Worm (Caenorhabditis elegans) whole organism, young adult: ENCODE measurements around the gene aakg-3.

ENCODE experiments used
- B0019.2 ChIP-seq: fragments of 200-800 bp; sonication (Bioruptor generic); conservative IDR thresholded peaks from 2 replicates; pipeline ENCODE4 v1.3.6; 2022; ENCODE audit warnings: missing genetic modification reagents, missing genetic modification characterization, missing compliant biosample characterization
- B0336.3 ChIP-seq: fragments of 200-800 bp; sonication (Bioruptor generic); IDR thresholded peaks from 2 replicates; pipeline ENCODE4 v1.3.6; 2022; ENCODE audit warnings: missing genetic modification characterization, missing compliant biosample characterization
- C06A6.2 ChIP-seq: fragments of 200-800 bp; sonication (Bioruptor generic); conservative IDR thresholded peaks from 2 replicates; pipeline ENCODE4 v1.3.6; 2022; ENCODE audit warnings: missing genetic modification characterization, missing compliant biosample characterization
- D2030.7 ChIP-seq: fragments of 200-800 bp; sonication (Bioruptor generic); IDR thresholded peaks from 2 replicates; pipeline ENCODE4 v1.3.6; 2022; ENCODE audit warnings: missing genetic modification reagents, missing genetic modification characterization, missing compliant biosample characterization
- F23B12.7 ChIP-seq: sonication (generic microtip); optimal IDR thresholded peaks from 2 replicates; lab custom pipeline; 2017; ENCODE audit warnings: missing genetic modification characterization, mild to moderate bottlenecking, missing compliant biosample characterization, antibody characterized with exemption, moderate library complexity; ENCODE audit not compliant: insufficient read depth
- F57A8.1 ChIP-seq: fragments of 200-800 bp; sonication (Bioruptor generic); optimal IDR thresholded peaks from 2 replicates; lab custom pipeline; 2018; ENCODE audit warnings: mild to moderate bottlenecking, missing genetic modification characterization, moderate library complexity, missing compliant biosample characterization
- F57C9.4 ChIP-seq: sonication (generic microtip); optimal IDR thresholded peaks from 2 replicates; lab custom pipeline; 2017; ENCODE audit warnings: mild to moderate bottlenecking, missing genetic modification characterization, missing compliant biosample characterization
- K12H6.12 ChIP-seq: fragments of 200-800 bp; sonication (Bioruptor generic); optimal IDR thresholded peaks from 2 replicates; lab custom pipeline; 2018; ENCODE audit warnings: mild to moderate bottlenecking, missing genetic modification characterization, missing compliant biosample characterization
- Y53F4B.3 ChIP-seq: fragments of 200-800 bp; sonication (Bioruptor generic); IDR thresholded peaks from 2 replicates; pipeline ENCODE4 v1.3.6; 2022; ENCODE audit warnings: missing genetic modification reagents, missing genetic modification characterization, missing compliant biosample characterization
- Y53G8AR.9 ChIP-seq: fragments of 200-800 bp; sonication (Bioruptor generic); conservative IDR thresholded peaks from 2 replicates; pipeline ENCODE4 v1.3.6; 2022; ENCODE audit warnings: missing genetic modification reagents, missing genetic modification characterization, missing compliant biosample characterization
- Y67H2A.10 ChIP-seq: fragments of 200-800 bp; sonication (Bioruptor generic); conservative IDR thresholded peaks from 2 replicates; pipeline ENCODE4 v1.3.6; 2022; ENCODE audit warnings: missing genetic modification reagents, missing genetic modification characterization, missing compliant biosample characterization
- Y79H2A.3 ChIP-seq: fragments of 200-800 bp; sonication (Bioruptor generic); conservative IDR thresholded peaks from 2 replicates; pipeline ENCODE4 v1.3.6; 2022; ENCODE audit warnings: missing genetic modification reagents, missing genetic modification characterization, missing compliant biosample characterization
- attf-5 ChIP-seq: fragments of 200-800 bp; sonication (Bioruptor generic); optimal IDR thresholded peaks from 2 replicates; lab custom pipeline; 2018; ENCODE audit warnings: mild to moderate bottlenecking, missing genetic modification characterization, missing compliant biosample characterization
- bed-2 ChIP-seq: fragments of 200-800 bp; sonication (Bioruptor generic); IDR thresholded peaks from 2 replicates; pipeline ENCODE4 v1.3.6; 2022; ENCODE audit warnings: missing genetic modification reagents, missing genetic modification characterization, missing compliant biosample characterization
- ccch-3 ChIP-seq: fragments of 200-800 bp; sonication (Bioruptor generic); optimal IDR thresholded peaks from 2 replicates; lab custom pipeline; 2018; ENCODE audit warnings: mild to moderate bottlenecking, missing genetic modification characterization, missing compliant biosample characterization
- cebp-1 ChIP-seq, 2 experiments: fragments of 200-800 bp in 1 of 2; sonication (Bioruptor generic) in 1 of 2; sonication (generic microtip) in 1 of 2; IDR thresholded peaks in 1 of 2; optimal IDR thresholded peaks in 1 of 2; 2 replicates each; pipeline versions ENCODE4 v1.3.6 to Lab custom; 2017 to 2022; ENCODE audit warnings: missing compliant biosample characterization in 2 of 2, missing genetic modification characterization in 2 of 2, mild to moderate bottlenecking in 1 of 2, missing genetic modification reagents in 1 of 2, moderate library complexity in 1 of 2
- ceh-100 ChIP-seq: fragments of 200-800 bp; sonication (Bioruptor generic); IDR thresholded peaks from 2 replicates; pipeline ENCODE4 v1.3.6; 2022; ENCODE audit warnings: missing genetic modification reagents, missing genetic modification characterization, missing compliant biosample characterization
- ceh-40 ChIP-seq: fragments of 200-800 bp; sonication (Bioruptor generic); IDR thresholded peaks from 2 replicates; pipeline ENCODE4 v1.3.6; 2022; ENCODE audit warnings: missing genetic modification characterization, missing compliant biosample characterization
- ceh-79 ChIP-seq: sonication (generic microtip); optimal IDR thresholded peaks from 2 replicates; lab custom pipeline; 2017; ENCODE audit warnings: mild to moderate bottlenecking, missing genetic modification characterization, missing compliant biosample characterization
- ceh-91 ChIP-seq: fragments of 200-800 bp; sonication (Bioruptor generic); IDR thresholded peaks from 2 replicates; pipeline ENCODE4 v1.3.6; 2022; ENCODE audit warnings: missing genetic modification reagents, missing genetic modification characterization, missing compliant biosample characterization
- dox-1 ChIP-seq: fragments of 200-800 bp; sonication (Bioruptor generic); IDR thresholded peaks from 2 replicates; pipeline ENCODE4 v1.3.6; 2022; ENCODE audit warnings: missing genetic modification reagents, missing genetic modification characterization, missing compliant biosample characterization
- efl-1 ChIP-seq: fragments of 150-350 bp; optimal IDR thresholded peaks from 2 replicates; lab custom pipeline; 2014; ENCODE audit warnings: missing biosample characterization, missing genetic modification reagents, missing genetic modification characterization
- egl-44 ChIP-seq: fragments of 200-800 bp; sonication (Bioruptor generic); IDR thresholded peaks from 2 replicates; pipeline ENCODE4 v1.3.6; 2022; ENCODE audit warnings: missing genetic modification reagents, missing genetic modification characterization, missing compliant biosample characterization
- egrh-3 ChIP-seq: fragments of 200-800 bp; sonication (Bioruptor generic); IDR thresholded peaks from 2 replicates; pipeline ENCODE4 v1.3.6; 2022; ENCODE audit warnings: missing genetic modification reagents, missing genetic modification characterization, missing compliant biosample characterization
- ekl-4 ChIP-seq: fragments of 200-800 bp; sonication (Bioruptor generic); IDR thresholded peaks from 2 replicates; pipeline ENCODE4 v1.3.6; 2022; ENCODE audit warnings: missing genetic modification reagents, missing genetic modification characterization, missing compliant biosample characterization
- fkh-3 ChIP-seq: sonication (generic microtip); optimal IDR thresholded peaks from 2 replicates; lab custom pipeline; 2016; ENCODE audit warnings: mild to moderate bottlenecking, missing genetic modification characterization, missing compliant biosample characterization
- hrde-1 ChIP-seq: sonication (generic microtip); optimal IDR thresholded peaks from 2 replicates; lab custom pipeline; 2016; ENCODE audit warnings: missing genetic modification characterization, mild to moderate bottlenecking, missing compliant biosample characterization, moderate library complexity, missing genotype, missing genetic modification reagents, borderline replicate concordance
- let-526 ChIP-seq: fragments of 200-800 bp; sonication (Bioruptor generic); IDR thresholded peaks from 2 replicates; pipeline ENCODE4 v1.3.6; 2022; ENCODE audit warnings: missing genetic modification reagents, missing genetic modification characterization, missing compliant biosample characterization
- lin-35 ChIP-seq, 3 experiments: fragments of 150-350 bp in 2 of 3; sonication (generic microtip) in 1 of 3; optimal IDR thresholded peaks; 2 replicates each; lab custom pipeline; 2014 to 2018; ENCODE audit warnings: missing biosample characterization in 3 of 3, missing genetic modification characterization in 3 of 3, missing genetic modification reagents in 3 of 3
- lin-40 ChIP-seq: sonication (generic microtip); optimal IDR thresholded peaks from 2 replicates; lab custom pipeline; 2016; ENCODE audit warnings: missing genetic modification characterization, mild to moderate bottlenecking, missing compliant biosample characterization, missing genotype, missing genetic modification reagents
- lin-54 ChIP-seq: fragments of 200-800 bp; sonication (Bioruptor generic); optimal IDR thresholded peaks from 2 replicates; lab custom pipeline; 2018; ENCODE audit warnings: mild to moderate bottlenecking, missing genetic modification characterization, missing compliant biosample characterization
- madf-3 ChIP-seq: fragments of 200-800 bp; sonication (Bioruptor generic); IDR thresholded peaks from 2 replicates; pipeline ENCODE4 v1.3.6; 2022; ENCODE audit warnings: missing genetic modification reagents, missing genetic modification characterization, missing compliant biosample characterization
- nhr-80 ChIP-seq: sonication (generic microtip); optimal IDR thresholded peaks from 2 replicates; lab custom pipeline; 2016; ENCODE audit warnings: missing genetic modification characterization, missing compliant biosample characterization
- pbrm-1 ChIP-seq: fragments of 200-800 bp; sonication (Bioruptor generic); IDR thresholded peaks from 2 replicates; pipeline ENCODE4 v1.3.6; 2022; ENCODE audit warnings: missing genetic modification reagents, missing genetic modification characterization, missing compliant biosample characterization
- tbp1 ChIP-seq: fragments of 200-800 bp; sonication (Bioruptor generic); optimal IDR thresholded peaks from 2 replicates; lab custom pipeline; 2018; ENCODE audit warnings: mild to moderate bottlenecking, missing genetic modification characterization, missing compliant biosample characterization

Gene aakg-3

ce11 chrX:3019996-3020395, 43.7 kb downstream of the aakg-3 start:
- TF ChIP-seq Y67H2A.10 (no peak), fkh-3 (tag; lab: Kevin White, UChicago) (no peak), lin-54 (GFP tag; lab: Kevin White, UChicago) (no peak), ceh-79 (no peak), hrde-1 (tag; lab: Kevin White, UChicago) (no peak), nhr-80 (tag; lab: Kevin White, UChicago) (peak; percentile 77), madf-3 (GFP tag; lab: Robert Waterston, UW) (no peak), cebp-1 (GFP tag; IDR thresholded peaks at IDR 0.05; lab: Robert Waterston, UW) (no peak), cebp-1 (tag; optimal IDR thresholded peaks at IDR 0.05; lab: Kevin White, UChicago) (peak; percentile 30), C06A6.2 (GFP tag; lab: Robert Waterston, UW) (no peak), ekl-4 (GFP tag; lab: Robert Waterston, UW) (no peak), egl-44 (GFP tag; lab: Robert Waterston, UW) (no peak), lin-40 (tag; lab: Kevin White, UChicago) (peak; percentile 16), F57A8.1 (GFP tag; lab: Kevin White, UChicago) (no peak), ceh-40 (GFP tag; lab: Robert Waterston, UW) (no peak), B0336.3 (GFP tag; lab: Robert Waterston, UW) (no peak), F57C9.4 (tag; lab: Kevin White, UChicago) (no peak), dox-1 (no peak), tbp1 (no peak), ceh-100 (no peak), pbrm-1 (GFP tag; lab: Robert Waterston, UW) (no peak), B0019.2 (no peak), Y53G8AR.9 (GFP tag; lab: Robert Waterston, UW) (no peak), efl-1 (no peak)

- no peak for TF ChIP-seq egrh-3 (GFP tag; lab: Robert Waterston, UW)
Measured at ce11 chrX:3021466-3021865, 45.2 kb downstream of the aakg-3 start.

DNA sequence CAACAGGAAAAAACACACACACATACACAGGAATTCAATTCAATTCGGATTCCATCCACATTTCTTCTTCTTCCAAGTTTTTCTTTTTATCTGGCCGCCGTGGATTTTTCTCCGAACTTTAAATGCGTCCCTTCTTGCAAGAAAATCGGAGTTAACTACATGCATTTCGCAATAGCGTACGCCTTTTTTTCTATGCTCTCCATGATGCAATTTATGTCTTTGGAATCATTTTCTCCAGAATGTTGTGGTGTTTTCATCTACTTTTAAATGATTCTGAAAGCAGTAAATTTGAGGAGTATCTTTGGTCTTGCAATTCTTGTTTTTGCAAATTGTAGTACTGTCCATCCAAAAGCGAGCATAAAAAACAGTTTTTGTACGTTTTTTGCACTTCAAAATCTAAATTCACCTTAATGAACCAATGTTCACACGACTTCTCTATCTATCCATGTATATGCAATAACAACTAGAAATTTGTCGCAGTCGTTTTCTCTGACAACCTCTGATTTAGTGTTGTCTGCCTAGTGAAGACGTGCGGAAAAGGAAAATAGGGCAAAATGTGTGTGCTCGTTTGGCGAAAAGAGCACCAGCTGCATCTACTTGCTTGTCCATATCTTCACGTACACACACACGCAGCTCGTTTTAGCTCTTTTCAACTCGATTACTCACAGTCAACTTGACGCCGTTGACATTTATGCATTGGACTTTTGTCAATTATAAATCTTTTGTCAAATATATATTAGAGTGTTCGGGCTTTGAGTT, 46.3 kb downstream of the aakg-3 start:
- TF ChIP-seq F23B12.7 (no peak), cebp-1 (GFP tag; IDR thresholded peaks at IDR 0.05; lab: Robert Waterston, UW) (peak; percentile 56; the same call in 1 of the 2 replicates), cebp-1 (tag; optimal IDR thresholded peaks at IDR 0.05; lab: Kevin White, UChicago) (peak; percentile 89)

DNA sequence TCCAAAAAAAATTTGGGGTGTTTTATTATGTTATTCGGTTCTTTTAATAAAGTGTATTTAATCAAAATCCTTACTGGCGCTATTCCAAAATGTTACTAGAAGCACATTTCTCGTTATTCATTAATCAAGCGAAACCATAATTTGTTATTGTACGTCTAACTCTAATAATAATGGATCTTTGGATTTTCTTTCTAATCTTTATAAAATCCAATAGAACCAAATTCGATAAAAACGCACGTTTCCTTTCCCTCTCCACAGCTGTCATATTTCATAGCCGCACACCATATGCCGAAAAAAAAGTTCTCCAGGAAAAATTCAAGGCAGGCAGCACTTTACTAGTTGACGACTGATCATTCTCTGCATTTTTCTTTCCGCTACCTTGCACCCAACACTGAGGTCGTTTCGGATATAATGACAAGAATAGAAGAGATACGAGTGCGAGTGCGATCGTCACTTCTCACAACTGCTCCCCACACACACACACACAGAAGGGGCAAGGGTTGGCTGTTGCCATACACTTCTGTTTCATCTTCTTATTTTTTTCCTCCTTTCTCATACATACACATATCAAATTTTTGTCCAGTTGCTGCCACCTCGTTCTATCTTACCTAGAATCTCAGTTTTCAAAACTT, 47.4 kb downstream of the aakg-3 start:
- TF ChIP-seq K12H6.12 (tag; lab: Kevin White, UChicago): no peak

ce11 chrX:3024637-3025113, 48.4 kb downstream of the aakg-3 start, which contains the start of gene aqp-7:
Gene aqp-7 (plus strand): TSS chrX:3025063.
- TF ChIP-seq pbrm-1 (GFP tag; lab: Robert Waterston, UW) (no peak), D2030.7 (GFP tag; lab: Robert Waterston, UW) (no peak), ceh-91 (GFP tag; lab: Robert Waterston, UW) (no peak), Y53F4B.3 (GFP tag; lab: Robert Waterston, UW) (no peak), Y79H2A.3 (GFP tag; lab: Robert Waterston, UW) (no peak), ccch-3 (GFP tag; lab: Kevin White, UChicago) (no peak), lin-35 (GFP tag; optimal IDR thresholded peaks at IDR 0.05; lab: Kevin White, UChicago) (no peak), attf-5 (no peak), B0336.3 (GFP tag; lab: Robert Waterston, UW) (no peak), bed-2 (no peak), let-526 (no peak)
- TF ChIP-seq, all 124 proteins: peak for 0
